Fruit fly (Drosophila melanogaster) whole organism, prepupa: Measurements from ENCODE around the gene Ubc87F.

ENCODE experiments used
- CG11762 ChIP-seq: fragments of 200-800 bp; sonication (Bioruptor generic); optimal IDR thresholded peaks from 3 replicates; lab custom pipeline; 2016; ENCODE audit warnings: missing biosample characterization, missing genetic modification characterization; ENCODE audit not compliant: insufficient read depth
- CG16779 ChIP-seq: fragments of 200-800 bp; sonication (Bioruptor generic); optimal IDR thresholded peaks from 3 replicates; lab custom pipeline; 2017; ENCODE audit warnings: missing biosample characterization, mild to moderate bottlenecking, missing genetic modification characterization
- CG6808 ChIP-seq: fragments of 200-800 bp; sonication (Bioruptor generic); optimal IDR thresholded peaks from 3 replicates; lab custom pipeline; 2017; ENCODE audit warnings: missing biosample characterization, missing genetic modification characterization, mild to moderate bottlenecking, moderate library complexity, missing genetic modification reagents
- CG6854 ChIP-seq: fragments of 200-800 bp; sonication (Bioruptor generic); optimal IDR thresholded peaks from 2 replicates; lab custom pipeline; 2017; ENCODE audit warnings: missing biosample characterization, mild to moderate bottlenecking, missing genetic modification characterization
- CG9139 ChIP-seq: fragments of 200-800 bp; sonication (Bioruptor generic); optimal IDR thresholded peaks from 3 replicates; lab custom pipeline; 2017; ENCODE audit warnings: missing biosample characterization, mild to moderate bottlenecking, missing genetic modification characterization
- Eip75B ChIP-seq: fragments of 200-800 bp; sonication (Bioruptor generic); optimal IDR thresholded peaks from 3 replicates; lab custom pipeline; 2016; ENCODE audit warnings: missing biosample characterization, missing genetic modification characterization
- Lpt ChIP-seq: fragments of 200-800 bp; sonication (Bioruptor generic); optimal IDR thresholded peaks from 3 replicates; lab custom pipeline; 2016; ENCODE audit warnings: missing biosample characterization, missing genetic modification characterization
- cyc ChIP-seq: fragments of 200-800 bp; sonication (Bioruptor generic); optimal IDR thresholded peaks from 3 replicates; lab custom pipeline; 2016; ENCODE audit warnings: missing biosample characterization, missing genetic modification characterization

- TF ChIP-seq CG16779 (tag; lab: Kevin White, UChicago) = no peak
- no peak for TF ChIP-seq cyc
- TF ChIP-seq Eip75B (GFP tag; lab: Kevin White, UChicago) = no peak
- TF ChIP-seq CG6854 (GFP tag; lab: Kevin White, UChicago) = no peak
- no peak for TF ChIP-seq Lpt (GFP tag; lab: Kevin White, UChicago)
- no peak for TF ChIP-seq CG9139 (GFP tag; lab: Kevin White, UChicago)
- no peak for TF ChIP-seq CG6808
- TF ChIP-seq CG11762 (GFP tag; lab: Kevin White, UChicago) = no peak
Measured at dm6 chr3R:13746066-13746673, 28.2 kb upstream of the Ubc87F start.
